Fruit fly (Drosophila melanogaster) S2 (cell line): ENCODE measurements around the gene TwdlR.

Experiments
- CG8478 ChIP-seq: fragments of >200 bp; optimal IDR thresholded peaks from 2 replicates; lab custom pipeline; 2018
- CTCF ChIP-seq, 2 experiments: fragments of >200 bp; optimal IDR thresholded peaks; 2 replicates each; lab custom pipeline; 2018

DNA sequence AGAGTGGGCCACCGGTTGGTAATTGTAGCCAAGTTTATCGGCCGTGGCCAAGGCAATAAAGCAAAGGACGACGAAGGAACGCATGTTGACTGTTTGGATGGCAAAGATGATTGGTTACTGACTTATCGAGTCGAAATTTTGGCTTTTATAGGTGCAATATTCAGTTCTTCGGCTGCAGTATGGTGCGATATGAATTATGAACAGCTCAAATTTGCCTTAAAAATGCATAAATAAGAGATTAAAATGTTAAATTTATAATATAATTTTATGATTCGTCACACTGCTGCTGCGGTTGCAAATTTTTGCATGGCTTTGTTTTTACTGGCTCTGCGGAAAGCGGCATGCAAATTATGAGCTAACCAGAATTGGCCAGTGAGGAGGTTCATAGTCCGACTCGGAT is 6.1 kb upstream of the TwdlR start, which contains the start of gene TwdlK:
- TF ChIP-seq CTCF (optimal IDR thresholded peaks at IDR 0.05; lab: Kevin White, UChicago) = no peak
- TF ChIP-seq CG8478 (lab: Kevin White, UChicago) = no peak
